Fruit fly (Drosophila melanogaster) S2 (cell line): Measurements from ENCODE around the gene CG4586.

Experiments used
- CG8478 ChIP-seq: fragments of >200 bp; optimal IDR thresholded peaks from 2 replicates; lab custom pipeline; 2018
- CTCF ChIP-seq, 2 experiments: fragments of >200 bp; optimal IDR thresholded peaks; 2 replicates each; lab custom pipeline; 2018

Gene CG4586

DNA sequence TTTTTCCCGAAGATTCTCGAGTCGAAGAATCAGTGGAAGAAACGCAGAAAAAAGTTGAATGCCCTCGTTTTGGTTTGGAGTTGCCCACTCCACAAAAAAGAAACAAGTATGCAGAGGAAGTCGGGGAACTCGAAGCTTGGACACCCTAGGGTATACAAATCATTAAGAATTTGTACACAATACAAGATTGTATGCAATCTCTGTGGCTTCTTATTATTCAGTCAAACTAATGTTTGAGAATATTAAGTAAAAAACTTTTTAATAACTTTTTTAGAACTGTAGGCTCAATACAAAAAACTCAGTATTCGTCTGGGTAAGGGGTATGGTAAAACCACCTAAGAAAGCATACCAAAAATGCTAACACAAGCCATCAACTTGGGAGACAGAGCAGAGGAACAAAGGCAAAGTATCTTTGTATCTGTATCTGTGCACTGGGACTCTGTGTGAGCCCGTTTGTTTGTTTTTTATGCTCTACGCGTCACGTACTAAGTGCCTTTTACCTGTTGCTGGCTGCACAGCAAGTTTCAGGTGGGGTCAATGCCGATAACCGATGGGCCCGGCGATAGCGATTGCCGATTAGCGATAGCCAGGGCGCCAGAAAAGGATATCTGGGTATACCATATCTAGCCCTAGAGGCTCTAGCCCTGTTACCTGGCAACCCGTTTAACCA, 15.6 kb downstream of the CG4586 start:
- TF ChIP-seq CG8478 (lab: Kevin White, UChicago) (no peak), CTCF (optimal IDR thresholded peaks at IDR 0.05; lab: Kevin White, UChicago) (no peak)

DNA sequence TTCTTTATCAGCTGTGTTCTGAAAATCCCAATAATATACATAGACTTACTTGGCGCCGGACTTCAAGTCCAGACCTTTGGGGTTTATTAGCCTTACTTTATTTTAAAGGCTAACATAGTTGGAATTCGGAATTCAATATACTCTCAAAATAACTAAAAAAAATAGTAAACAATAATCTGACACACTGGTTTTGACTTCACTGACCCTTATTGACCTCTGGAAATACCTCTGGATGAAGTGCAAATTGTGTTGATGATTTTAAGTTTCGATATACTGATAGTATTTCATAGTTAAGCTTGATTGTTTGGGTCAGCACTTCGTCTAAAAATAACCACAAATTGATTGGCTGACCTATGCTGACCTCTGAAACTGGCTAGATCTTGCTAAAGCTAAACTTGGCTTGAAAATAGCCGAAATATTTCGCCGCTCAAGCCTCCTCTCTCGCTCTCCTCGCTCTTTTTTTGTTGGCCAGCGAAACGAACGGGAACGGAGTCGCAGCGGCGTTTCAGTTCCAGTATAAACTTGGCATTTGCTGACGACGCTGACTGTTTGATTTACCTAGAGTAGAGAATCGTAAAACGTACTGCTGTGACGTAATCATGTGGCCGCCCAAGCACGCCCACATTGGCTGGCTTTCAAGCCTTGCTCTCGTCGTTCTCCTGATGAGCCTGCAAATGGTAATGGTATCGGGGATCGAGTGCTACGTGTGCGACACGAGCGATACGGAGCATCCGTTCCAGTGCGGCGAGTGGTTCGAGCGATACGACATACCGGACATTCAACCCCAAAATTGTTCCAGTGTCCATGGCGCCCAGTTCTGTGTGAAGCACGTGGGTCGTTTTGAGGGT, 16.5 kb downstream of the CG4586 start, which contains the start of gene bou:
Gene bou (plus strand): TSS at position 507 of the 848 bp plus-strand sequence.
- TF ChIP-seq CTCF (optimal IDR thresholded peaks at IDR 0.05; lab: Kevin White, UChicago) (no peak), CG8478 (lab: Kevin White, UChicago) (no peak)

DNA sequence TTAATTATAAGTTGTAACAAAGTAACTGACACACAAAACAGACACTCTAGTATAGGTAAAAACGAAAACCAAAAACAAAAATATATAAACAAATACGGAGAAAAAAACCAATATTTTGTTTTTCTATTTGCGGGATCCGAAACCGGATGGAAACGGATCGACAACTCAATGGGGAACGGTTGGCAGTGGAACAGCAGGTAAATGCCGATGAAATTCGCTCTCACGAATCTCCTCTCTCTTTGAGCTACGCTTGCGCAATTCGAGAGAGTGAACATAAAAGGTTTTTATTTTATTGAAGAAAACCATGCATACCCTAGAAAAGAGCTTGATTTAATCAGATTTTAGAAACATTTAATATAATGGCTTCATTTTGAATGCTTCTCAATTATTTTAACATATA, 17.4 kb downstream of the CG4586 start:
- no peak for TF ChIP-seq CTCF (optimal IDR thresholded peaks at IDR 0.05; lab: Kevin White, UChicago)
- no peak for TF ChIP-seq CG8478 (lab: Kevin White, UChicago)

DNA sequence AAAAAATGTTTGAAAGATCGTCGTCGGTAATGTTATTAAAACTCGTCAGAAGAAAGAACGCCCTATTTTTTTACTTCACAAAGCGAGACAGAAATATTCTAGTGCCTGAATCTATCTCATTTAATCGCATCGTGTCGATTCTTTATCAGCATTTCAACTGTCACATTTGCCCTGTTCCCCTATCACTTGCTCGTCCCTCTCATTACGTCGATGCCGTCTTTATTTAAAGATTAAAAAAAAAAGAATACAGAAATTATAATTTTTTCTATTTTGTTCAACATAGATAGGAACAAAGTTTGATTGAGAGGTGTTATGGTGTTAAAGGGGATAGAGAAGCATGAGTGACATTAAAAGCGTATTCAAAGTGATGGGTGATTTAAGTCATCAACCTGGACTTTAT, 18.4 kb downstream of the CG4586 start:
- TF ChIP-seq CG8478 (lab: Kevin White, UChicago) (no peak), CTCF (optimal IDR thresholded peaks at IDR 0.05; lab: Kevin White, UChicago) (no peak)

DNA sequence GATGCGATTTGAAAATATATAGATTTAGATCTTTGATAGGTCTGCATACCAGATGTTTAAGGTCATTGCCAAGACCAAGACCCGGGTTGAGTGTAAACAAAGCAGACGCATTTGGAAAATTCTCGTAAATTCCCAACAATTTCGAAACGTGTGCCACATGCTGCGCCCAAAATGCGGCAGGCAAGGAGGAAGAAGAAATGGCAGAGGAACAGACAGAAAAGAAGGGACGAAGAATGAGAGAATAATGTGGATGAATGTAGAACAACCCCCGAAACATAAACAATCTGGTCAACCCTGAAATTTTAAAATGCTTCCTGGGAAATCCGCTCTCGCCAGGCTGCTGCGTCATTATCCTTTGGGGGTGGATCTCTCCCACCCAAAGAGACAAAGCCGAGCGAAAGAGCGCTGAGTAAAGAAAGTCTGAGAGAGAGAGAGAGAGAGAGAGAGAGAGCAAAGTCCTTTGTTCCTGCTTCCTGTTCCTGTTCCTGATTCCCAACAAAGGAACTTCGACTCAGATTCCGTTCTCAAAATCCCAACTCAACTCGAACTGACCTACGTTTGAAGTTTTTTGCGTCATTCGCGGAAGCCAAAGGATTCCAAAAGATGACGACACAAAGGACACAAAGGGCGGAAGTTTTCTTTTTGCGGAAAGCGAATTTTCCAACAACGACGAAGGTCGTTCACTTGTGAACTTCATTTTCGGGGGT, 19.1 kb downstream of the CG4586 start:
- TF ChIP-seq CG8478 (lab: Kevin White, UChicago) = no peak

DNA sequence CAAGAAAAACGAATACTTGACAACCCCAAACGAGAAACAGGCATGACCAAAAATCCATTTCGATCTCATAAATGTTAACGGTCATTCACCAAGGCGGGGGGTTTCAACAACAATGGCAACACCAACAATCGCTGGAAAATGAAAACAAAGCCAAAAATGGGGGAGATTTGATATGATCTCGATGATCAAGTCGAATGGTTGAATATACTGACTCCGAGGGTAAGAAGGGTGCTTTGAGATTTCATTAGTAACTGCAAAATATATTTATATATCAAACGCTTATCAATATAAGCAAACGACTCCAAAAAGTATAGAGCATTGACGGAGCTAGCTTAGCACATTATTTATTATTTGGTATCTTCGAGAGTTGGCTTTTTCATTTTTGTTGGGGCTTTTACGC, 20.4 kb downstream of the CG4586 start:
- no peak for TF ChIP-seq CTCF (optimal IDR thresholded peaks at IDR 0.05; lab: Kevin White, UChicago)
- TF ChIP-seq CG8478 (lab: Kevin White, UChicago) = no peak

DNA sequence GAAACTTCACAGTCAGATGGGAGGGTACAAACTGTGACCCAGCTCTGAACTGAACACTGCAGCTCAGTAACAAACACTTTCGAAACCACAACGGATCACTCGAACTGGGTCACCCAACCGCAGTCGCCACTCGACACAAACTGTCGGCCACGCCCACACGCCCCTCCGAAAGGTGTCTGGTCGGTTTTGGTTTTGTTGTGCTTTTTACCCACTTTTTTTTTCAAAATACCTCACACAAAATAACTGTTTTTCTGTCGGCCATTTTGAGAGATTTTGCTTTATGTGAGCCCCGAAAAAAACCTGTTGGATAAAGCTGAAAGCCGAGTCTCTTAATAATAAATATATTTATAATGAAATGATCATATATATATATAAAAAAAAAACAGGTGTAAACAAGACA, 21.6 kb downstream of the CG4586 start, which contains the start of gene ogre:
Gene ogre (minus strand): TSS at position 33 of the 400 bp plus-strand sequence.
- TF ChIP-seq CG8478 (lab: Kevin White, UChicago) = no peak
- no peak for TF ChIP-seq CTCF (optimal IDR thresholded peaks at IDR 0.05; lab: Kevin White, UChicago)

DNA sequence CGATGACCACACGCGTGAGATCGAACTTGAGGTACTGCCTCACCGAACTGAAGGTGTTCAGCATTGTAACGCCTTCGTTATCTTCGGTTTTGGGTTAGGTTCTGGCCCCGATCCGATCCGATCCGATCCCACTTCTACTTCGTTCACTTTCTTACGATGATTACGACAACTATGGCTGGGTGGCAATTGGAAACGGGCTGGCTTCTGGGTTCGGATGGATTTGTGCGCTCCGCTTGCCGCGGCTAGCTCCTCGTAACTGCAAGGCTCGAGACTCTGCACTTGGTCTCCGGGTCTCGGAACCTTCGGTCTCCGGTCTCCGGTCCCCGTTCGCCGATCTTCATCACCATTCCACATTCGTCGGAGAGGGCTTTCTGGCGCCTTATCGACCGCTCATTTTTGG, 23.6 kb downstream of the CG4586 start, which contains the start of gene Inx7:
Gene Inx7 (minus strand): TSS at position 263 of the 400 bp plus-strand sequence.
- no peak for TF ChIP-seq CTCF (optimal IDR thresholded peaks at IDR 0.05; lab: Kevin White, UChicago)
- TF ChIP-seq CG8478 (lab: Kevin White, UChicago) = no peak

DNA sequence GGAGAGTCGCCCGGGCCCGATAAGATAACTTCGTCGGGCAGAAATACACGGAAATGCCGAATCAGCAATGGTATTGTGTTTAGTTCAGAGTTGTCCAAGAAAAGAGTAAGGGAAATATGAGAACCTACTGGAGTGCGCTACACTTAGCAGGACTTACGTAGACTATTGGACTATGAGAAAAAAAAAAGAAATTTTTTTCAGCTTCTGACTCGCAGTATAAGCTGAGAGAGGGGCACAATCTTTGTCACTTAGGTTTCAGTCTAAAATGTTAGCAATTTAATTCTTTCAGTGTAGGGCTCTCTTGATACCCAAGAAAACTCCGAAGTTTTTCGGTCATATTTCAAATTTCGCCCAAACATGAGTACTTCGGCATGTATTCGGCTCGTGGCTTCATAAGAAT, 24.0 kb downstream of the CG4586 start:
- TF ChIP-seq CTCF (optimal IDR thresholded peaks at IDR 0.05; lab: Kevin White, UChicago) = no peak
- TF ChIP-seq CG8478 (lab: Kevin White, UChicago) = no peak

DNA sequence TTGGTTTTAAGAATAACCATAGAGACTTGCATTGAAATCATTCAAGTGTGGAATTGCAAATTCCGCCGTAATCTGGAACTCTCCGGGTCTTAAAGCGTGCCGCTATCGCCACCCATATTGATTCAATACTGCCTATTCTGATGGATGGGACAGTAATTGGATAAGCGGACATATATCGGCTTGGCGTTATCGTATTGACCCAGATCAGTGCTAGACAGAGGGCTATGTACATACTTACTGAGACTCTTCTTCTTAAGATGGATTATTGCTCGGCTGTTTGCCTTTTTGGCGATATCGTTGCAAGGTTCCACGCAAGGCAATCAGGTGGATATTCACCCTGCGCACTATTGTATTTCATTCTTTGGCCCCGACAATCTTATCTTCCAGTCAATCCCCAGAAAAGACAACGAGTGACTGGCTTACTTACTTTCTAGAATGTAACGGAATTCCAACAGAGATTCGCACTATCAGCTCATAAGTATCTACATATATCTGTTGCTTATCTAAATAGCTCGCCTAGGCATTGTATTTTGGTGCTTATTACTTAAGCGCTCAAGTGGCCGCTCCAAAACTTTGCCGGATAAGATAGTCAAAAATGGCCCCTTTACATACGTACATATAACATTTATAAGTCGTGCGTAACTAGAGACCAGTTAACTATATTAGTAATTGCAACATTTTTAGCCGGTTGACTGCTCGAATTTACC, 24.9 kb downstream of the CG4586 start:
- TF ChIP-seq CTCF (optimal IDR thresholded peaks at IDR 0.05; lab: Kevin White, UChicago) (no peak), CG8478 (lab: Kevin White, UChicago) (no peak)

DNA sequence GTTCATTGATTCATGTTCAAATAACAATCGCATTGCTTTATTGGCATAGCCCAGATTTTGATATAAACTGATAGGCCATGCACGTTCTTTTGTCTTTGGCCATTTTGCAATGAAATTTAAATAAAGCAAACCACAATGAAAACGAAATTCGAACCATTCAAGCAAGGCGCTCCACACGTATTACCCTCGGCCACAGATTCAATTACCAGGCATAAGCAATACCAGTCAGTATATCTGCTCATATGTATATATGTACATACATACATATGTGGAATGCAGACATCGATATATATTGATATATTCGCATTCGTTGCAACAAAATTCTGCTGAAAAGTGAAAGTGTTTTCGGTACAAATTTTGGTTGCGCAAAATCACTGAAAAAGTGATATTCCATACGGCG, 25.5 kb downstream of the CG4586 start:
- TF ChIP-seq CG8478 (lab: Kevin White, UChicago) (no peak), CTCF (optimal IDR thresholded peaks at IDR 0.05; lab: Kevin White, UChicago) (no peak)

DNA sequence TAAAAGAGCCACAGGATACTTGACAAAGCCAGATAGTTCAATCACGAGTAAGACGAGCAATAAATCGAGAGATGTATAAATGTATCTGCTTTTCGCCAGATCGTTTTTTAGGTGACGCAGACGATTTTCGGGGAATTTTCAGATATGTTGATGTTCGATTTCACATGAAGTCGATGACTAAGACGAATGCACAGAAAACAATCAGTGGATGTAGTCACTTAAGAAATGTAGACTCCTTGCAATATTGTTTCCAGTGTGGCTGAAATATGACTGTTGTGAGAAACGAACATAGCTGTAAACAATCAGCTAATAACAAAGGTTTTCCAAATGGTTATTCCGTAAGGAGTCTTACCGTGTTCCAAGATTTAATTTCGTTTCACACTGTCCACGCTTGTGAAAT, 26.4 kb downstream of the CG4586 start:
- TF ChIP-seq CTCF (optimal IDR thresholded peaks at IDR 0.05; lab: Kevin White, UChicago) = no peak
- no peak for TF ChIP-seq CG8478 (lab: Kevin White, UChicago)

DNA sequence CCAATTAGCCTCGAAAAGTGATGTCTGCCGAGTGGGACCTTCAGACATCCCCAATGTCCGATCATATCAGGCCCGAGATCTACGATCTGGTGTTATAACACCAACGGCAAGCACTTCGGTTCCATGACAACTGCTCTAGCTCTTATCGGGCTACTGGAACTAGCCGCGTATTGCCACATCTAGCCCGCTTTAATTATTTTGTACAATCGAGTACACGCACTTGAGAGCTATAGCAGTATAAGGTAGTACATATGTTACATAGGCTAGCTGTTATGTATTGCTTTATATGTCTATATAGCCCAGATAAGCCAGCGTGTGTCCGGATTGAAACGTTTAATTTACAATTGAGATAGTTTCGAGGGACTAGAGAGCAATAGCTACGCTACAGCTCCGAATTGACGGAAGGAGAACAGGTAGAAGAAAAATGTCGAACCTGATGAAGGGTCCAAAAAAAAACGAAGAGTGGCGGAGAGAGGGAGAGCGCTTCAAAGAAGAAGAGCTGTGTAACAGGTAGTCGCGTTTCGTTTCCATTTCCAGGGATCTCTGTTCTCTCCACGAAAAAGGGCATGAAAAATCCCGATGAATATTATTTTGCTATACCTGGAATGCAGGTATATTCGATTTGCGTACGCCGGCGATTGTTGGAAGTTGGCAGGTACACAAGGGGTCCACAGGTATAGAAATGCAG, 27.4 kb downstream of the CG4586 start:
- no peak for TF ChIP-seq CTCF (optimal IDR thresholded peaks at IDR 0.05; lab: Kevin White, UChicago)
- TF ChIP-seq CG8478 (lab: Kevin White, UChicago) = no peak
